Worm (Caenorhabditis elegans) whole organism, L2 larva: Measurements from ENCODE around the gene F54D12.8.
"Not testable (repeated sequence)": the region's sequence is repeated elsewhere in the genome, so short reads cannot be mapped to it uniquely, and the experiment has no call there.

Experiments used
- ZK546.5 ChIP-seq: sonication (generic microtip); optimal IDR thresholded peaks from 2 replicates; lab custom pipeline; 2017; ENCODE audit warnings: missing biosample characterization, missing genetic modification characterization
- ama-1 ChIP-seq: fragments of 150-350 bp; optimal IDR thresholded peaks from 2 replicates; lab custom pipeline; 2018; ENCODE audit warnings: inconsistent platforms
- ceh-82 ChIP-seq: fragments of 150-350 bp; optimal IDR thresholded peaks from 2 replicates; lab custom pipeline; 2014; ENCODE audit warnings: missing biosample characterization, missing genetic modification characterization
- dmd-4 ChIP-seq: sonication (generic microtip); optimal IDR thresholded peaks from 2 replicates; lab custom pipeline; 2017; ENCODE audit warnings: missing biosample characterization, missing genetic modification characterization
- egl-27 ChIP-seq: sonication (generic microtip); optimal IDR thresholded peaks from 3 replicates; lab custom pipeline; 2017; ENCODE audit warnings: missing biosample characterization, missing genetic modification reagents, missing genetic modification characterization
- nhr-10 ChIP-seq: sonication (generic microtip); optimal IDR thresholded peaks from 2 replicates; lab custom pipeline; 2017; ENCODE audit warnings: missing biosample characterization, missing genetic modification characterization
- nhr-11 ChIP-seq: fragments of 150-350 bp; optimal IDR thresholded peaks from 2 replicates; lab custom pipeline; 2014; ENCODE audit warnings: missing biosample characterization, missing genetic modification characterization
- nhr-12 ChIP-seq: fragments of 150-350 bp; optimal IDR thresholded peaks from 2 replicates; lab custom pipeline; 2014; ENCODE audit warnings: missing biosample characterization, missing genetic modification characterization
- nhr-25 ChIP-seq: fragments of 150-350 bp; sonication (generic microtip); optimal IDR thresholded peaks from 3 replicates; lab custom pipeline; 2014; ENCODE audit warnings: missing biosample characterization, missing genetic modification characterization
- unc-55 ChIP-seq: fragments of 150-350 bp; sonication (generic microtip); optimal IDR thresholded peaks from 3 replicates; lab custom pipeline; 2014; ENCODE audit warnings: missing biosample characterization, missing genetic modification reagents, missing genetic modification characterization
- ztf-11 ChIP-seq: sonication (generic microtip); optimal IDR thresholded peaks from 2 replicates; lab custom pipeline; 2017; ENCODE audit warnings: missing biosample characterization, missing genetic modification characterization

DNA sequence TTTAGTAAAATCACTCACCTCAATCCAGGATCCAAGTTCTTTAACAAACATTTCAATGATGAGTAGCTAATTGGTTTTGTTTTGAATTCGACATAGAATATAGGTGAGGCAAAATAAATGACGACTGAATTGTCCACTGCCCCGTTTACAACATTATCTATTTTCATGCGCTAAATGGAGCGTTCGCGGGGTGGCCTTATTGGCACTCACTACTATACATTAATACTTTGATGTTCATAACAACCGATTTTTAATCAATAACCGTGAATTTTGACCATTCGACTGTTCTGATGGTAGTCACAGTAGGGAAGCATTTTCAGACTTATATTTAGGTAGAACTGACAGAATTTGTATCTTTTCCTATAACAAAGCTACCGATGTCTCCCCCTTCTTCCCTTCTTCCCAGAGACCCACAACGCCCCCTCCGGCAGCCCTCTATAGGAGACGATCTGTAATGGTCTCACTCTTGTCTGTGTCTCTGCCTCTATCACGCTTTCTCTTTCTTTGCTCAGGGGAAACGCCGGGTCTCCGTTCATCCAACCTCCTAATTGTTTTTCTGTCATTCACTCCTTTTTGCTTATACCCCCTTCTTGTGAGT is 49.0 kb upstream of the F54D12.8 start, which contains the start of gene Y51H7C.12:
- not testable (repeated sequence) for TF ChIP-seq ztf-11 (tag; lab: Kevin White, UChicago); unc-55; nhr-11 (tag; lab: Kevin White, UChicago); egl-27; ceh-82; nhr-10 (tag; lab: Kevin White, UChicago); ZK546.5; dmd-4 (tag; lab: Kevin White, UChicago); nhr-12 (tag; lab: Kevin White, UChicago); ama-1 (lab: Kevin White, UChicago); nhr-25 (tag; lab: Kevin White, UChicago)
